Fruit fly (Drosophila melanogaster) whole organism, embryonic: ENCODE measurements around the gene gl.
A peak's percentile ranks its signal among the peaks of the same experiment; 100 is the strongest.

Experiments used
- Ada2b ChIP-seq: fragments of 200-800 bp; sonication (Bioruptor generic); IDR thresholded peaks from 2 replicates; pipeline ENCODE4 v1.3.6; 2022; ENCODE audit warnings: missing biosample characterization, missing genetic modification characterization
- C15 ChIP-seq: fragments of 200-800 bp; sonication (Bioruptor generic); IDR thresholded peaks from 3 replicates; pipeline ENCODE4 v1.3.6; 2022; ENCODE audit warnings: missing biosample characterization, missing genetic modification characterization
- CG1024 ChIP-seq: fragments of 200-800 bp; sonication (Bioruptor generic); IDR thresholded peaks from 2 replicates; pipeline ENCODE4 v1.3.6; 2022; ENCODE audit warnings: missing biosample characterization, missing genetic modification characterization
- CG10979 ChIP-seq: fragments of 200-800 bp; sonication (Bioruptor generic); optimal IDR thresholded peaks from 2 replicates; lab custom pipeline; 2018; ENCODE audit warnings: missing biosample characterization, mild to moderate bottlenecking, missing genetic modification characterization, moderate library complexity
- CG18619 ChIP-seq: fragments of 200-800 bp; sonication (Bioruptor generic); optimal IDR thresholded peaks from 3 replicates; lab custom pipeline; 2017; ENCODE audit warnings: missing biosample characterization, mild to moderate bottlenecking, missing genetic modification characterization
- CG32532 ChIP-seq: fragments of 200-800 bp; sonication (Bioruptor generic); IDR thresholded peaks from 2 replicates; pipeline ENCODE4 v1.3.6; 2022; ENCODE audit warnings: missing biosample characterization, missing genetic modification characterization
- CG3281 ChIP-seq: fragments of 200-800 bp; sonication (Bioruptor generic); optimal IDR thresholded peaks from 3 replicates; lab custom pipeline; 2017; ENCODE audit warnings: missing biosample characterization, mild to moderate bottlenecking, missing genetic modification characterization
- CG33213 ChIP-seq: fragments of 200-800 bp; sonication (Bioruptor generic); optimal IDR thresholded peaks from 3 replicates; lab custom pipeline; 2016; ENCODE audit warnings: missing biosample characterization, missing genetic modification characterization
- CG34422 ChIP-seq: fragments of 200-800 bp; sonication (Bioruptor generic); IDR thresholded peaks from 3 replicates; pipeline ENCODE4 v1.3.6; 2022; ENCODE audit warnings: missing biosample characterization, missing genetic modification characterization
- CG3847 ChIP-seq: fragments of 200-800 bp; sonication (Bioruptor generic); IDR thresholded peaks from 2 replicates; pipeline ENCODE4 v1.3.6; 2022; ENCODE audit warnings: missing biosample characterization, missing genetic modification characterization
- CG6175 ChIP-seq: fragments of 200-800 bp; sonication (Bioruptor generic); IDR thresholded peaks from 3 replicates; pipeline ENCODE4 v1.3.6; 2022; ENCODE audit warnings: missing biosample characterization, missing genetic modification characterization
- CG6765 ChIP-seq: fragments of 200-800 bp; sonication (Bioruptor generic); optimal IDR thresholded peaks from 3 replicates; lab custom pipeline; 2017; ENCODE audit warnings: missing biosample characterization, mild to moderate bottlenecking, missing genetic modification characterization
- CG7271 ChIP-seq: fragments of 200-800 bp; sonication (Bioruptor generic); optimal IDR thresholded peaks from 2 replicates; lab custom pipeline; 2018; ENCODE audit warnings: missing biosample characterization, mild to moderate bottlenecking, missing genetic modification characterization, moderate library complexity
- CG7786 ChIP-seq: fragments of 200-800 bp; sonication (Bioruptor generic); optimal IDR thresholded peaks from 2 replicates; lab custom pipeline; 2016; ENCODE audit warnings: missing biosample characterization, missing genetic modification characterization
- CG7963 ChIP-seq: fragments of 200-800 bp; sonication (Bioruptor generic); IDR thresholded peaks from 3 replicates; pipeline ENCODE4 v1.3.6; 2022; ENCODE audit warnings: missing biosample characterization, missing genetic modification characterization; ENCODE audit not compliant: partially characterized antibody
- CG9797 ChIP-seq: fragments of 200-800 bp; sonication (Bioruptor generic); optimal IDR thresholded peaks from 3 replicates; lab custom pipeline; 2018; ENCODE audit warnings: missing biosample characterization, mild to moderate bottlenecking, missing genetic modification characterization
- Camta ChIP-seq: fragments of 200-800 bp; sonication (Bioruptor generic); optimal IDR thresholded peaks from 2 replicates; lab custom pipeline; 2016; ENCODE audit warnings: missing biosample characterization, missing genetic modification characterization
- Doc3 ChIP-seq: fragments of 200-800 bp; sonication (Bioruptor generic); IDR thresholded peaks from 3 replicates; pipeline ENCODE4 v1.3.6; 2022; ENCODE audit warnings: missing biosample characterization, missing genetic modification characterization; ENCODE audit not compliant: partially characterized antibody
- Drgx ChIP-seq: fragments of 200-800 bp; sonication (Bioruptor generic); IDR thresholded peaks from 2 replicates; pipeline ENCODE4 v1.3.6; 2022; ENCODE audit warnings: missing biosample characterization, missing genetic modification characterization
- Nf-YC ChIP-seq: fragments of 200-800 bp; optimal IDR thresholded peaks from 3 replicates; lab custom pipeline; 2019; ENCODE audit warnings: missing biosample characterization, mild to moderate bottlenecking, missing genetic modification characterization, moderate library complexity
- Sry-δ ChIP-seq: fragments of 200-800 bp; sonication (Bioruptor generic); optimal IDR thresholded peaks from 2 replicates; lab custom pipeline; 2016; ENCODE audit warnings: missing biosample characterization, missing genetic modification characterization
- Xrp1 ChIP-seq: fragments of 200-800 bp; sonication (Bioruptor generic); IDR thresholded peaks from 2 replicates; pipeline ENCODE4 v1.3.6; 2022; ENCODE audit warnings: missing biosample characterization, missing genetic modification characterization
- ap ChIP-seq: fragments of 200-800 bp; sonication (Bioruptor generic); IDR thresholded peaks from 2 replicates; pipeline ENCODE4 v1.3.6; 2022; ENCODE audit warnings: missing biosample characterization, missing genetic modification characterization
- btn ChIP-seq: fragments of 200-800 bp; sonication (Bioruptor generic); optimal IDR thresholded peaks from 2 replicates; lab custom pipeline; 2016; ENCODE audit warnings: missing biosample characterization, missing genetic modification characterization
- chinmo ChIP-seq: fragments of 200-800 bp; sonication (Bioruptor generic); IDR thresholded peaks from 4 replicates; pipeline ENCODE4 v1.3.6; 2022; ENCODE audit warnings: missing biosample characterization, missing genetic modification characterization; ENCODE audit not compliant: partially characterized antibody
- ci ChIP-seq: fragments of 200-800 bp; sonication (Bioruptor generic); IDR thresholded peaks from 3 replicates; pipeline ENCODE4 v1.3.6; 2022; ENCODE audit warnings: missing biosample characterization, missing genetic modification characterization
- dimm ChIP-seq: fragments of 200-800 bp; sonication (Bioruptor generic); IDR thresholded peaks from 2 replicates; pipeline ENCODE4 v1.3.6; 2022; ENCODE audit warnings: missing biosample characterization, missing genetic modification characterization
- dm ChIP-seq: fragments of 200-800 bp; sonication (Bioruptor generic); optimal IDR thresholded peaks from 3 replicates; lab custom pipeline; 2016; ENCODE audit warnings: missing biosample characterization, missing genetic modification characterization
- dpn ChIP-seq, 2 experiments: fragments of 200-800 bp; sonication (Bioruptor generic); optimal IDR thresholded peaks; 3 replicates each; lab custom pipeline; 2016; ENCODE audit warnings: missing biosample characterization in 2 of 2, missing genetic modification characterization in 2 of 2
- en ChIP-seq: fragments of 200-800 bp; sonication (Bioruptor generic); optimal IDR thresholded peaks from 2 replicates; lab custom pipeline; 2016; ENCODE audit warnings: missing biosample characterization, missing genetic modification characterization
- ewg ChIP-seq: fragments of 200-800 bp; sonication (Bioruptor generic); optimal IDR thresholded peaks from 3 replicates; lab custom pipeline; 2017; ENCODE audit warnings: mild to moderate bottlenecking, missing biosample characterization, missing genetic modification reagents, missing genetic modification characterization
- gfzf ChIP-seq: fragments of 200-800 bp; sonication (Bioruptor generic); optimal IDR thresholded peaks from 2 replicates; lab custom pipeline; 2016; ENCODE audit warnings: missing biosample characterization, mild to moderate bottlenecking, missing genetic modification characterization, moderate library complexity
- grau ChIP-seq: fragments of 200-800 bp; optimal IDR thresholded peaks from 3 replicates; lab custom pipeline; 2019; ENCODE audit warnings: missing biosample characterization, mild to moderate bottlenecking, missing genetic modification characterization, moderate library complexity
- hb ChIP-seq: fragments of 200-800 bp; sonication (Bioruptor generic); IDR thresholded peaks from 3 replicates; pipeline ENCODE4 v1.3.6; 2022; ENCODE audit warnings: missing biosample characterization, missing genetic modification characterization; ENCODE audit not compliant: partially characterized antibody
- hbn ChIP-seq: fragments of 200-800 bp; sonication (Bioruptor generic); IDR thresholded peaks from 2 replicates; pipeline ENCODE4 v1.3.6; 2022; ENCODE audit warnings: missing biosample characterization, missing genetic modification characterization; ENCODE audit not compliant: partially characterized antibody
- kay ChIP-seq: fragments of 200-800 bp; sonication (Bioruptor generic); optimal IDR thresholded peaks from 2 replicates; lab custom pipeline; 2016; ENCODE audit warnings: missing biosample characterization, missing genetic modification characterization
- klu ChIP-seq: fragments of 200-800 bp; sonication (Bioruptor generic); IDR thresholded peaks from 2 replicates; pipeline ENCODE4 v1.3.6; 2022; ENCODE audit warnings: missing biosample characterization, missing genetic modification characterization
- kni ChIP-seq: fragments of 200-800 bp; sonication (Bioruptor generic); optimal IDR thresholded peaks from 3 replicates; lab custom pipeline; 2017; ENCODE audit warnings: mild to moderate bottlenecking, missing biosample characterization, missing genetic modification reagents, missing genetic modification characterization
- maf-S ChIP-seq: fragments of 200-800 bp; sonication (Bioruptor generic); optimal IDR thresholded peaks from 2 replicates; lab custom pipeline; 2016; ENCODE audit warnings: missing biosample characterization, missing genetic modification characterization
- mld ChIP-seq: fragments of 200-800 bp; sonication (Bioruptor generic); IDR thresholded peaks from 3 replicates; pipeline ENCODE4 v1.3.6; 2022; ENCODE audit warnings: missing biosample characterization, missing genetic modification characterization; ENCODE audit not compliant: partially characterized antibody
- p53 ChIP-seq: fragments of 200-800 bp; sonication (Bioruptor generic); optimal IDR thresholded peaks from 2 replicates; lab custom pipeline; 2016; ENCODE audit warnings: missing biosample characterization, missing genetic modification characterization
- pum ChIP-seq: fragments of 200-800 bp; sonication (Bioruptor generic); optimal IDR thresholded peaks from 2 replicates; lab custom pipeline; 2016; ENCODE audit warnings: missing biosample characterization, missing genetic modification characterization
- sc ChIP-seq, 3 experiments: fragments of >200 bp in 2 of 3; fragments of 200-800 bp in 1 of 3; sonication (Bioruptor generic) in 1 of 3; optimal IDR thresholded peaks; 2 replicates in 2 of 3; 3 replicates in 1 of 3; lab custom pipeline; 2017; ENCODE audit warnings: mild to moderate bottlenecking in 1 of 3, missing biosample characterization in 1 of 3, missing genetic modification characterization in 1 of 3, missing genetic modification reagents in 1 of 3
- sna ChIP-seq: fragments of 200-800 bp; sonication (Bioruptor generic); IDR thresholded peaks from 2 replicates; pipeline ENCODE4 v1.3.6; 2022; ENCODE audit warnings: missing biosample characterization, missing genetic modification characterization; ENCODE audit not compliant: partially characterized antibody
- stwl ChIP-seq: fragments of 200-800 bp; sonication (Bioruptor generic); optimal IDR thresholded peaks from 3 replicates; lab custom pipeline; 2018; ENCODE audit warnings: missing biosample characterization, mild to moderate bottlenecking, missing genetic modification characterization, moderate library complexity
- unc-4 ChIP-seq: fragments of 200-800 bp; sonication (Bioruptor generic); IDR thresholded peaks from 2 replicates; pipeline ENCODE4 v1.3.6; 2022; ENCODE audit warnings: missing biosample characterization, missing genetic modification characterization; ENCODE audit not compliant: partially characterized antibody
- yki ChIP-seq: fragments of >200 bp; optimal IDR thresholded peaks from 3 replicates; lab custom pipeline; 2018
- zf30C ChIP-seq: fragments of 200-800 bp; sonication (Bioruptor generic); optimal IDR thresholded peaks from 3 replicates; lab custom pipeline; 2018; ENCODE audit warnings: missing biosample characterization, mild to moderate bottlenecking, missing genetic modification characterization

Gene gl

DNA sequence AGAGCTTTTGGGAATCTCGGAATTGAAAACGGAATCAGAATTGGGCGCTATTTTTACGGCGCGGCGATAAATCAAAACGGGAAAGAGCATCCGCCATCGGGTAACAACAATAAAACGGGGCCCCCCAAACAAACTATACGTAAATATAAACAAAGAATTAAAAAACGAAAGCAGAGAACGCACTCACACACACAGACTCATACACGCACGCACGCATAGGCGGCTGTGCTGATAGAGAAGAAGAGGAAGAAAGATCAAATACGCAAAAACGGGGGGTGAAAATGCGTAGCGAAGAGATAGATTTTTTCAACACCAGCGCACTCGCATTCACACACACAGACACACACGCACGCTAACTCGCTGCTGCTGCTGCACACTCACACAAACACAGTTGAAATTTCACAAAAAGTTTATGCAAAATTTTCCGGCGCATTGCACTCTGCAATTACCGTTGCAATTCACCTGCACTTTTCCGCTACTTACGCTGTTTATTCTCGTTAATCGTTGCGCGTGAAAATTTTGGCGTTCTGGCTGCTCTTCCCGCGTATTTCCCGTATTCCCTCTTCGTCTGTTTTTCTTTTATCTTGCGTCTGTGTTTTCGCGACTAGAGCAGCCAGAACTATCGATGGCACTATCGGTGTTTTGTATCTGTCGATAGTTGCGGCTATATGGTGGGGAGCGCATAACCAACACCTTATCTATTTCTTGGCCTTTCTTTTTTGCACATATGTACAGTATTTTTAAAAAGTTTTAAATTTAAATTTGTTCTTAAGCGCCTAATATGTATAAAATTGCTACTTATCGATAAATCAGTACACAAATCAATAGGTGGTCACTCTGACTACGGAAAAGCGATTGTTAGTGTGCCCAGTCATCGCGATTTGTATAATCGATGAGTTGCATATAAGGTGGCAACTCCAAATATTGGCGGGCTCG is 40.0 kb upstream of the gl start, which contains the start of gene CG31122 (continued):
- TF ChIP-seq zf30C (GFP tag; lab: Kevin White, UChicago) (no peak), stwl (peak; percentile 99), pum (GFP tag; lab: Kevin White, UChicago) (peak; percentile 50), ewg (GFP tag; lab: Kevin White, UChicago) (peak; percentile 40), kni (no peak), Xrp1 (GFP tag; lab: Robert Waterston, UW) (0 out of 2 replicates have a peak, but pooled peaks have one; percentile 37), hbn (peak; percentile 96), mld (GFP tag; lab: Robert Waterston, UW) (peak; percentile 74), CG7786 (GFP tag; lab: Kevin White, UChicago) (peak; percentile 57), grau (tag; lab: Kevin White, UChicago) (no peak), hb (GFP tag; lab: Robert Waterston, UW) (peak; percentile 96), sc (optimal IDR thresholded peaks at IDR 0.05; lab: Kevin White, UChicago) (no peak), sc (GFP tag; optimal IDR thresholded peaks at IDR 0.05; lab: Kevin White, UChicago) (no peak), Ada2b (GFP tag; lab: Robert Waterston, UW) (peak; percentile 24; the same call in 1 of the 2 replicates), kay (GFP tag; lab: Kevin White, UChicago) (no peak), CG1024 (GFP tag; lab: Robert Waterston, UW) (no peak), dpn (GFP tag; optimal IDR thresholded peaks at IDR 0.05; lab: Kevin White, UChicago) (peak; percentile 49 to 62), unc-4 (peak; percentile 95), Doc3 (peak; percentile 99), CG7963 (GFP tag; lab: Robert Waterston, UW) (peak; percentile 88), CG9797 (GFP tag; lab: Kevin White, UChicago) (peak; percentile 91), CG33213 (GFP tag; lab: Kevin White, UChicago) (peak; percentile 48), CG3281 (GFP tag; lab: Kevin White, UChicago) (no peak), CG10979 (tag; lab: Kevin White, UChicago) (no peak), CG6765 (GFP tag; lab: Kevin White, UChicago) (no peak), maf-S (GFP tag; lab: Kevin White, UChicago) (peak; percentile 32), CG3847 (peak; percentile 62), CG34422 (GFP tag; lab: Robert Waterston, UW) (peak; percentile 84; the same call in 2 of the 3 replicates), Camta (GFP tag; lab: Kevin White, UChicago) (peak; percentile 11), CG7271 (tag; lab: Kevin White, UChicago) (no peak), Sry-δ (GFP tag; lab: Kevin White, UChicago) (peak; percentile 96), klu (GFP tag; lab: Robert Waterston, UW) (no peak), CG32532 (GFP tag; lab: Robert Waterston, UW) (no peak; the same call in 1 of the 2 replicates), p53 (peak; percentile 44), yki (no peak), dm (GFP tag; lab: Kevin White, UChicago) (peak; percentile 14), dimm (GFP tag; lab: Robert Waterston, UW) (no peak), en (GFP tag; lab: Kevin White, UChicago) (no peak), ap (GFP tag; lab: Robert Waterston, UW) (no peak), CG6175 (no peak), C15 (GFP tag; lab: Robert Waterston, UW) (no peak), Drgx (GFP tag; lab: Robert Waterston, UW) (0 out of 2 replicates have a peak, but pooled peaks have one; percentile 25), ci (GFP tag; lab: Robert Waterston, UW) (no peak), sna (GFP tag; lab: Robert Waterston, UW) (peak; percentile 99), gfzf (GFP tag; lab: Kevin White, UChicago) (peak; percentile 71), CG18619 (GFP tag; lab: Kevin White, UChicago) (no peak), btn (GFP tag; lab: Kevin White, UChicago) (no peak), Nf-YC (tag; lab: Kevin White, UChicago) (no peak), chinmo (peak; percentile 97)
